Fruit fly (Drosophila melanogaster) whole organism, embryonic: ENCODE results near the gene Fbw5.

ENCODE experiments used
- Atf6 ChIP-seq: fragments of 200-800 bp; sonication (Bioruptor generic); IDR thresholded peaks from 2 replicates; pipeline ENCODE4 v1.3.6; 2022; ENCODE audit warnings: missing biosample characterization, missing genetic modification characterization
- Bdp1 ChIP-seq: fragments of 200-800 bp; sonication (Bioruptor generic); optimal IDR thresholded peaks from 3 replicates; lab custom pipeline; 2016; ENCODE audit warnings: missing biosample characterization, missing genetic modification characterization
- Blimp-1 ChIP-seq: fragments of 200-800 bp; sonication (Bioruptor generic); optimal IDR thresholded peaks from 3 replicates; lab custom pipeline; 2018; ENCODE audit warnings: missing biosample characterization, missing genetic modification characterization, mild to moderate bottlenecking, moderate library complexity, missing genetic modification reagents
- CG10431 ChIP-seq: fragments of 200-800 bp; sonication (Bioruptor generic); optimal IDR thresholded peaks from 3 replicates; lab custom pipeline; 2018; ENCODE audit warnings: missing biosample characterization, mild to moderate bottlenecking, missing genetic modification characterization
- CG11695 ChIP-seq: fragments of 200-800 bp; sonication (Bioruptor generic); IDR thresholded peaks from 3 replicates; pipeline ENCODE4 v1.3.6; 2022; ENCODE audit warnings: missing biosample characterization, missing genetic modification characterization
- CG13287 ChIP-seq: fragments of 200-800 bp; sonication (Bioruptor generic); IDR thresholded peaks from 2 replicates; pipeline ENCODE4 v1.3.6; 2022; ENCODE audit warnings: missing biosample characterization, missing genetic modification characterization; ENCODE audit not compliant: partially characterized antibody
- CG13296 ChIP-seq: fragments of 200-800 bp; sonication (Bioruptor generic); optimal IDR thresholded peaks from 3 replicates; lab custom pipeline; 2018; ENCODE audit warnings: missing biosample characterization, mild to moderate bottlenecking, missing genetic modification characterization
- CG13424 ChIP-seq: fragments of 200-800 bp; sonication (Bioruptor generic); optimal IDR thresholded peaks from 2 replicates; lab custom pipeline; 2019; ENCODE audit warnings: missing biosample characterization, mild to moderate bottlenecking, missing genetic modification characterization, moderate library complexity
- CG13894 ChIP-seq: fragments of 200-800 bp; sonication (Bioruptor generic); optimal IDR thresholded peaks from 3 replicates; lab custom pipeline; 2018; ENCODE audit warnings: missing biosample characterization, mild to moderate bottlenecking, missing genetic modification characterization, moderate library complexity
- CG14860 ChIP-seq: fragments of 200-800 bp; sonication (Bioruptor generic); IDR thresholded peaks from 3 replicates; pipeline ENCODE4 v1.3.6; 2022; ENCODE audit warnings: missing biosample characterization, missing genetic modification characterization; ENCODE audit not compliant: partially characterized antibody
- CG17361 ChIP-seq: fragments of 200-800 bp; sonication (Bioruptor generic); IDR thresholded peaks from 3 replicates; pipeline ENCODE4 v1.3.6; 2022; ENCODE audit warnings: missing biosample characterization, missing genetic modification characterization
- CG1832 ChIP-seq: fragments of 200-800 bp; sonication (Bioruptor generic); optimal IDR thresholded peaks from 2 replicates; lab custom pipeline; 2017; ENCODE audit warnings: missing biosample characterization, mild to moderate bottlenecking, missing genetic modification characterization, inconsistent platforms
- CG31224 ChIP-seq: fragments of 200-800 bp; sonication (Bioruptor generic); IDR thresholded peaks from 2 replicates; pipeline ENCODE4 v1.3.6; 2022; ENCODE audit warnings: missing biosample characterization, missing genetic modification characterization
- CG4730 ChIP-seq: fragments of 200-800 bp; sonication (Bioruptor generic); IDR thresholded peaks from 2 replicates; pipeline ENCODE4 v1.3.6; 2022; ENCODE audit warnings: missing biosample characterization, missing genetic modification characterization
- CG5180 ChIP-seq: fragments of 200-800 bp; sonication (Bioruptor generic); optimal IDR thresholded peaks from 3 replicates; lab custom pipeline; 2017; ENCODE audit warnings: missing biosample characterization, missing genetic modification characterization, mild to moderate bottlenecking, moderate library complexity, missing genetic modification reagents
- CG6683 ChIP-seq: fragments of 200-800 bp; sonication (Bioruptor generic); optimal IDR thresholded peaks from 2 replicates; lab custom pipeline; 2017; ENCODE audit warnings: missing biosample characterization, mild to moderate bottlenecking, missing genetic modification characterization, missing genetic modification reagents
- CG6854 ChIP-seq: fragments of 200-800 bp; sonication (Bioruptor generic); optimal IDR thresholded peaks from 3 replicates; lab custom pipeline; 2017; ENCODE audit warnings: missing biosample characterization, mild to moderate bottlenecking, missing genetic modification characterization
- CG7839 ChIP-seq: fragments of 200-800 bp; sonication (Bioruptor generic); optimal IDR thresholded peaks from 3 replicates; lab custom pipeline; 2018; ENCODE audit warnings: missing biosample characterization, mild to moderate bottlenecking, missing genetic modification characterization, moderate library complexity
- CG7963 ChIP-seq: fragments of 200-800 bp; sonication (Bioruptor generic); IDR thresholded peaks from 3 replicates; pipeline ENCODE4 v1.3.6; 2022; ENCODE audit warnings: missing biosample characterization, missing genetic modification characterization; ENCODE audit not compliant: partially characterized antibody
- CG9797 ChIP-seq: fragments of 200-800 bp; sonication (Bioruptor generic); optimal IDR thresholded peaks from 3 replicates; lab custom pipeline; 2018; ENCODE audit warnings: missing biosample characterization, mild to moderate bottlenecking, missing genetic modification characterization
- D19B ChIP-seq: fragments of 200-800 bp; sonication (Bioruptor generic); optimal IDR thresholded peaks from 2 replicates; lab custom pipeline; 2017; ENCODE audit warnings: missing biosample characterization, mild to moderate bottlenecking, missing genetic modification characterization
- Doc3 ChIP-seq: fragments of 200-800 bp; sonication (Bioruptor generic); IDR thresholded peaks from 3 replicates; pipeline ENCODE4 v1.3.6; 2022; ENCODE audit warnings: missing biosample characterization, missing genetic modification characterization; ENCODE audit not compliant: partially characterized antibody
- Ets97D ChIP-seq: fragments of 200-800 bp; sonication (Bioruptor generic); optimal IDR thresholded peaks from 3 replicates; lab custom pipeline; 2016; ENCODE audit warnings: missing biosample characterization, missing genetic modification characterization
- Hr3 ChIP-seq: fragments of 200-800 bp; sonication (Bioruptor generic); optimal IDR thresholded peaks from 3 replicates; lab custom pipeline; 2016; ENCODE audit warnings: missing biosample characterization, missing genetic modification characterization
- Hsf ChIP-seq: fragments of 200-800 bp; sonication (Bioruptor generic); optimal IDR thresholded peaks from 3 replicates; lab custom pipeline; 2016; ENCODE audit warnings: missing biosample characterization, missing genetic modification characterization
- Max ChIP-seq: fragments of 200-800 bp; sonication (Bioruptor generic); optimal IDR thresholded peaks from 2 replicates; lab custom pipeline; 2016; ENCODE audit warnings: missing biosample characterization, mild to moderate bottlenecking, missing genetic modification characterization
- Oaz ChIP-seq: fragments of 200-800 bp; sonication (Bioruptor generic); IDR thresholded peaks from 2 replicates; pipeline ENCODE4 v1.3.6; 2022; ENCODE audit warnings: missing biosample characterization, missing genetic modification characterization
- ap ChIP-seq: fragments of 200-800 bp; sonication (Bioruptor generic); IDR thresholded peaks from 2 replicates; pipeline ENCODE4 v1.3.6; 2022; ENCODE audit warnings: missing biosample characterization, missing genetic modification characterization
- ara ChIP-seq: fragments of 200-800 bp; sonication (Bioruptor generic); IDR thresholded peaks from 2 replicates; pipeline ENCODE4 v1.3.6; 2022; ENCODE audit warnings: missing biosample characterization, missing genetic modification characterization
- btn ChIP-seq: fragments of 200-800 bp; sonication (Bioruptor generic); optimal IDR thresholded peaks from 2 replicates; lab custom pipeline; 2016; ENCODE audit warnings: missing biosample characterization, missing genetic modification characterization
- caup ChIP-seq: fragments of 200-800 bp; sonication (Bioruptor generic); optimal IDR thresholded peaks from 3 replicates; lab custom pipeline; 2017; ENCODE audit warnings: missing biosample characterization, mild to moderate bottlenecking, missing genetic modification characterization, moderate library complexity; ENCODE audit not compliant: severe bottlenecking
- dimm ChIP-seq: fragments of 200-800 bp; sonication (Bioruptor generic); IDR thresholded peaks from 2 replicates; pipeline ENCODE4 v1.3.6; 2022; ENCODE audit warnings: missing biosample characterization, missing genetic modification characterization
- emc ChIP-seq: fragments of 200-800 bp; sonication (Bioruptor generic); optimal IDR thresholded peaks from 2 replicates; lab custom pipeline; 2016; ENCODE audit warnings: missing biosample characterization, missing genetic modification characterization
- ems ChIP-seq: fragments of 200-800 bp; sonication (Bioruptor generic); optimal IDR thresholded peaks from 3 replicates; lab custom pipeline; 2016; ENCODE audit warnings: missing biosample characterization, missing genetic modification characterization
- en ChIP-seq: fragments of 200-800 bp; sonication (Bioruptor generic); optimal IDR thresholded peaks from 2 replicates; lab custom pipeline; 2016; ENCODE audit warnings: missing biosample characterization, missing genetic modification characterization
- eyg ChIP-seq: fragments of 200-800 bp; sonication (Bioruptor generic); optimal IDR thresholded peaks from 3 replicates; lab custom pipeline; 2016; ENCODE audit warnings: missing biosample characterization, missing genetic modification characterization
- ftz-f1 ChIP-seq: fragments of 200-800 bp; sonication (Bioruptor generic); optimal IDR thresholded peaks from 2 replicates; lab custom pipeline; 2016; ENCODE audit warnings: missing biosample characterization, missing genetic modification characterization
- gcm ChIP-seq: fragments of 200-800 bp; sonication (Bioruptor generic); optimal IDR thresholded peaks from 2 replicates; lab custom pipeline; 2019; ENCODE audit warnings: missing biosample characterization, mild to moderate bottlenecking, missing genetic modification characterization, moderate library complexity
- gro ChIP-seq: fragments of 200-800 bp; sonication (Bioruptor generic); optimal IDR thresholded peaks from 2 replicates; lab custom pipeline; 2016; ENCODE audit warnings: missing biosample characterization, missing genetic modification characterization
- gsb ChIP-seq: fragments of 200-800 bp; sonication (Bioruptor generic); IDR thresholded peaks from 2 replicates; pipeline ENCODE4 v1.3.6; 2022; ENCODE audit warnings: missing biosample characterization, missing genetic modification characterization
- gt ChIP-seq: fragments of 200-800 bp; sonication (Bioruptor generic); IDR thresholded peaks from 2 replicates; pipeline ENCODE4 v1.3.6; 2022; ENCODE audit warnings: missing biosample characterization, missing genetic modification characterization
- hb ChIP-seq: fragments of 200-800 bp; sonication (Bioruptor generic); IDR thresholded peaks from 3 replicates; pipeline ENCODE4 v1.3.6; 2022; ENCODE audit warnings: missing biosample characterization, missing genetic modification characterization; ENCODE audit not compliant: partially characterized antibody
- hbn ChIP-seq: fragments of 200-800 bp; sonication (Bioruptor generic); IDR thresholded peaks from 2 replicates; pipeline ENCODE4 v1.3.6; 2022; ENCODE audit warnings: missing biosample characterization, missing genetic modification characterization; ENCODE audit not compliant: partially characterized antibody
- knrl ChIP-seq: fragments of 200-800 bp; sonication (Bioruptor generic); IDR thresholded peaks from 3 replicates; pipeline ENCODE4 v1.3.6; 2022; ENCODE audit warnings: missing biosample characterization, missing genetic modification characterization; ENCODE audit not compliant: partially characterized antibody
- slbo ChIP-seq: fragments of 200-800 bp; sonication (Bioruptor generic); IDR thresholded peaks from 2 replicates; pipeline ENCODE4 v1.3.6; 2022; ENCODE audit warnings: missing biosample characterization, missing genetic modification characterization
- ssp ChIP-seq: fragments of 200-800 bp; sonication (Bioruptor generic); IDR thresholded peaks from 2 replicates; pipeline ENCODE4 v1.3.6; 2022; ENCODE audit warnings: missing biosample characterization, missing genetic modification characterization
- tin ChIP-seq: fragments of 200-800 bp; sonication (Bioruptor generic); optimal IDR thresholded peaks from 3 replicates; lab custom pipeline; 2016; ENCODE audit warnings: missing biosample characterization, missing genetic modification characterization
- ttk ChIP-seq: fragments of 200-800 bp; sonication (Bioruptor generic); IDR thresholded peaks from 2 replicates; pipeline ENCODE4 v2.1.2; 2022; ENCODE audit warnings: missing biosample characterization, missing genetic modification characterization
- wor ChIP-seq: fragments of 200-800 bp; sonication (Bioruptor generic); IDR thresholded peaks from 2 replicates; pipeline ENCODE4 v1.3.6; 2022; ENCODE audit warnings: missing biosample characterization, missing genetic modification characterization
- yki ChIP-seq: fragments of >200 bp; optimal IDR thresholded peaks from 3 replicates; lab custom pipeline; 2018
- zen2 ChIP-seq: fragments of 200-800 bp; sonication (Bioruptor generic); IDR thresholded peaks from 3 replicates; pipeline ENCODE4 v1.3.6; 2022; ENCODE audit warnings: missing biosample characterization, missing genetic modification characterization; ENCODE audit not compliant: partially characterized antibody

The Fbw5 gene

DNA sequence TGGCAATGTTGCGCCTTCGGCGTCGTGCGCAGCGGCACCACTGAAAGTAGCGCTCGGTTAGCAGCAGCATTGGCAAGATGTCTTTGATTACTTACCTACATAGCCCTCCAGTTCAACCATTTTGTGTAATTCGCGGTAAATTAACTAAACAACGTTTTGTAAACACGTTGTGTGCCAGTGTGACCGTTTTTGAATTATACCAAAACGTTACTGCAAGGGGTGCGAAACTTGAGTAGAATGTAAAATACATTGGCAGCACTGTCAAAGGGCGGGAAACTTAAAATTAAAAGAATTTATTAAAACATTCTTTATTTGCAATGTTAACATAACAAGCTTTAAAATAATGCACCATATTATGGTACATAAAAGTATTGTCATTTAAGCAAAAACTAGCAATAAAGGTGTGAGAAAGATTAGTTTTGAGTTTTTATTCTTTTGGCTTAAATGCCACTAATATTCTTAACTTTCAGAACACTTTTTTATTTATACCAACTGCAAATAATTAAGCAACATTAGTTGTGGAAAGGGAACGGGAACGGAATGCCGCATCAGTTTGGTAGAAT lies 41.3 kb downstream of the Fbw5 start, which contains the start of gene CG9107 (continued):
- TF ChIP-seq hb (GFP tag; lab: Robert Waterston, UW), result no peak
- no peak for TF ChIP-seq CG31224 (GFP tag; lab: Robert Waterston, UW)
- TF ChIP-seq Oaz (GFP tag; lab: Robert Waterston, UW), result no peak
- no peak for TF ChIP-seq zen2 (GFP tag; lab: Robert Waterston, UW)
- no peak for TF ChIP-seq Hr3
- TF ChIP-seq gro (GFP tag; lab: Kevin White, UChicago), result no peak
- no peak for TF ChIP-seq tin (GFP tag; lab: Kevin White, UChicago)
- no peak for TF ChIP-seq en (GFP tag; lab: Kevin White, UChicago)
- TF ChIP-seq ems (GFP tag; lab: Kevin White, UChicago), result no peak
- TF ChIP-seq CG1832 (GFP tag; lab: Kevin White, UChicago), result no peak
- no peak for TF ChIP-seq ap
- TF ChIP-seq ara (GFP tag; lab: Robert Waterston, UW), result no peak
- no peak for TF ChIP-seq ftz-f1 (GFP tag; lab: Kevin White, UChicago)
- peak; percentile 43; the same call in 1 of the 3 replicates for TF ChIP-seq knrl
- TF ChIP-seq gsb (GFP tag; lab: Robert Waterston, UW), result no peak
- TF ChIP-seq CG7963, result no peak
- TF ChIP-seq CG9797 (GFP tag; lab: Kevin White, UChicago), result peak; percentile 89
- no peak for TF ChIP-seq slbo
- TF ChIP-seq CG5180 (GFP tag; lab: Kevin White, UChicago), result no peak
- no peak for TF ChIP-seq CG13894 (tag; lab: Kevin White, UChicago)
- no peak for TF ChIP-seq gcm (GFP tag; lab: Kevin White, UChicago)
- TF ChIP-seq eyg (GFP tag; lab: Kevin White, UChicago), result no peak
- no peak for TF ChIP-seq CG10431 (GFP tag; lab: Kevin White, UChicago)
- no peak for TF ChIP-seq CG13424
- no peak for TF ChIP-seq Hsf (GFP tag; lab: Kevin White, UChicago)
- TF ChIP-seq CG14860, result 0 out of 3 replicates have a peak, but pooled peaks have one; percentile 11
- no peak for TF ChIP-seq hbn
- no peak for TF ChIP-seq wor (GFP tag; lab: Robert Waterston, UW)
- peak; percentile 32; the same call in 1 of the 2 replicates for TF ChIP-seq CG13287 (GFP tag; lab: Robert Waterston, UW)
- no peak for TF ChIP-seq ttk (GFP tag; lab: Robert Waterston, UW)
- no peak for TF ChIP-seq emc (GFP tag; lab: Kevin White, UChicago)
- no peak for TF ChIP-seq Doc3 (GFP tag; lab: Robert Waterston, UW)
- no peak for TF ChIP-seq gt (GFP tag; lab: Robert Waterston, UW)
- TF ChIP-seq Bdp1 (GFP tag; lab: Kevin White, UChicago), result no peak
- TF ChIP-seq CG6683 (GFP tag; lab: Kevin White, UChicago), result no peak
- TF ChIP-seq Max (GFP tag; lab: Kevin White, UChicago), result peak; percentile 47
- TF ChIP-seq Atf6 (GFP tag; lab: Robert Waterston, UW), result no peak
- TF ChIP-seq CG6854 (GFP tag; lab: Kevin White, UChicago), result no peak
- no peak for TF ChIP-seq CG11695 (GFP tag; lab: Robert Waterston, UW)
- TF ChIP-seq yki, result no peak
- TF ChIP-seq CG7839 (tag; lab: Kevin White, UChicago), result no peak
- TF ChIP-seq btn (GFP tag; lab: Kevin White, UChicago), result no peak
- no peak for TF ChIP-seq dimm
- TF ChIP-seq CG13296 (GFP tag; lab: Kevin White, UChicago), result no peak
- no peak for TF ChIP-seq CG4730 (GFP tag; lab: Robert Waterston, UW)
- TF ChIP-seq D19B, result no peak
- TF ChIP-seq caup, result no peak
- no peak for TF ChIP-seq ssp
- no peak for TF ChIP-seq CG17361 (GFP tag; lab: Robert Waterston, UW)
- TF ChIP-seq Ets97D (GFP tag; lab: Kevin White, UChicago), result peak; percentile 12
- no peak for TF ChIP-seq Blimp-1 (GFP tag; lab: Kevin White, UChicago)
